Fruit fly (Drosophila melanogaster) whole organism, pupa: ENCODE measurements around the gene Rtel1.

Experiments used
- CG12605 ChIP-seq: fragments of 200-800 bp; sonication (Bioruptor generic); IDR thresholded peaks from 2 replicates; pipeline ENCODE4 v1.3.6; 2022; ENCODE audit warnings: missing biosample characterization, missing genetic modification characterization
- CG15710 ChIP-seq: fragments of 200-800 bp; sonication (Bioruptor generic); optimal IDR thresholded peaks from 2 replicates; lab custom pipeline; 2018; ENCODE audit warnings: missing biosample characterization, mild to moderate bottlenecking, missing genetic modification characterization, moderate library complexity
- EcR ChIP-seq: fragments of 200-800 bp; sonication (Bioruptor generic); optimal IDR thresholded peaks from 3 replicates; lab custom pipeline; 2019; ENCODE audit warnings: missing biosample characterization, missing genetic modification characterization, mild to moderate bottlenecking, moderate library complexity, missing genetic modification reagents
- Pif1A ChIP-seq: fragments of 200-800 bp; sonication (Bioruptor generic); optimal IDR thresholded peaks from 3 replicates; lab custom pipeline; 2016; ENCODE audit warnings: missing biosample characterization, missing genetic modification characterization
- gl ChIP-seq: fragments of 200-800 bp; sonication (Bioruptor generic); optimal IDR thresholded peaks from 2 replicates; lab custom pipeline; 2018; ENCODE audit warnings: missing biosample characterization, mild to moderate bottlenecking, missing genetic modification characterization

DNA sequence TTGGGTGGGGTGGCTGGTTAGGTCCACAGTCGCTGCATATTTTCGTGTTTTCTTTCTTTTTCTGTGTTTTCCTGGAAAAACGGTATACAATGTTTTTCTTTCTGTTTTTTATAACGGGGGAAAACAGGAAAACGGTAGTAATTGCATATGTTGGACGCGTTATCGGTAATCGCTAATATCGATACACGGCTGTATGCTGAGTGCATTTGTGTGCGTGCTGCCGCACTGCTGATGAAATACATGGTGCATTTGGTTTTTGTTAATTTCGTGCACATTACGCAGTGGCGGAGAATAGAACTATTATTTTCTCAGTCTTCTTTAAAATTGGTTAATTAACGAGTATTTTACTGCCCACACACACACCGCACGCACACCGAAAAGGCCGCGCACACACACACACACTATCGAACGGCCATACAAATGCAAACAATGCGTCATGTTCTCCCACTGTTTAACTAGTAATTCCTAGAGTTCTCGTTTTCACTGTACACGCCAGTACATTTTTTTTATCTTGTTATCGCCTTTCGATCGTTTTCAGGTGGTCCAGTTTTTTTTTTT is 16.0 kb downstream of the Rtel1 start:
- TF ChIP-seq gl (tag; lab: Kevin White, UChicago) (no peak), Pif1A (GFP tag; lab: Kevin White, UChicago) (no peak), EcR (GFP tag; lab: Kevin White, UChicago) (no peak), CG15710 (no peak), CG12605 (GFP tag; lab: Robert Waterston, UW) (no peak)
